Fruit fly (Drosophila melanogaster): ENCODE measurements around the gene kon.

- TF ChIP-seq Myc (optimal IDR thresholded peaks at IDR 0.05) (no peak), ttk (optimal IDR thresholded peaks at IDR 0.05) (no peak), h (optimal IDR thresholded peaks at IDR 0.05) (no peak), insv (optimal IDR thresholded peaks at IDR 0.05) (no peak), psq (optimal IDR thresholded peaks at IDR 0.05) (no peak), Sin3A (optimal IDR thresholded peaks at IDR 0.05) (no peak)
Measured at dm6 chr2L:18548753-18549152, 45.0 kb upstream of the kon start.
